Worm (Caenorhabditis elegans) whole organism, midembryonic: ENCODE results near the gene cyp-29A3.

Source experiments
- cog-1 ChIP-seq: sonication (generic microtip); optimal IDR thresholded peaks from 2 replicates; lab custom pipeline; 2016; ENCODE audit warnings: missing genetic modification characterization, missing compliant biosample characterization
- flt-1 ChIP-seq: fragments of 200-800 bp; sonication (Bioruptor generic); IDR thresholded peaks from 2 replicates; pipeline ENCODE4 v1.3.6; 2022; ENCODE audit warnings: missing genetic modification characterization, missing compliant biosample characterization
- klf-2 ChIP-seq: fragments of 200-800 bp; sonication (Bioruptor generic); conservative IDR thresholded peaks from 2 replicates; pipeline ENCODE4 v1.3.6; 2022; ENCODE audit warnings: missing genetic modification reagents, missing genetic modification characterization, missing compliant biosample characterization
- ref-1 ChIP-seq: fragments of 200-800 bp; sonication (Bioruptor generic); conservative IDR thresholded peaks from 2 replicates; pipeline ENCODE4 v1.3.6; 2022; ENCODE audit warnings: missing genetic modification reagents, missing genetic modification characterization, missing compliant biosample characterization
- tab-1 ChIP-seq: fragments of 200-800 bp; sonication (Bioruptor generic); IDR thresholded peaks from 2 replicates; pipeline ENCODE4 v1.3.6; 2022; ENCODE audit warnings: missing genetic modification characterization, missing compliant biosample characterization

DNA sequence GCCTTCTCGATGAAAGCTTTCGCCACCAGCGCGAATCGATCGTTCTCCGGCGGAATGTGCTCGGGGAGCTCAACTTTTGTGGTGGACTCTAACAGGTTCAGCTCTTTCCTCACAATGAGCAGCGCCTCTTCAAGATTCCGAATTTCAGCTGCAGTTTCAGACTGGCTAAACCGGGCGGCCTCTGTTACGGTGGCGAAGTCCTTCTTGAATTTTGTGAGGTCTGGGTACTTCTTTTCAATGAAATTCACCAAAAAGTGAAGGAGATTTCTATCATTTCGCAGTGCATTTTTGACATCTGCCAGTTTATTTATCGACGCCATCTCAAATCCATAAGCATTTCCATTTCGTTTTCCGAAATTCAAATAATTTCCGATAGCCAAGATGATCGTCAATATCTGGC is 7.5 kb downstream of the cyp-29A3 start:
- TF ChIP-seq klf-2 (GFP tag; lab: Robert Waterston, UW) (no peak), tab-1 (no peak), cog-1 (tag; lab: Kevin White, UChicago) (no peak), ref-1 (no peak), flt-1 (GFP tag; lab: Robert Waterston, UW) (no peak)
